Fruit fly (Drosophila melanogaster): ENCODE measurements around the gene Mnr.

Mnr gene

DNA sequence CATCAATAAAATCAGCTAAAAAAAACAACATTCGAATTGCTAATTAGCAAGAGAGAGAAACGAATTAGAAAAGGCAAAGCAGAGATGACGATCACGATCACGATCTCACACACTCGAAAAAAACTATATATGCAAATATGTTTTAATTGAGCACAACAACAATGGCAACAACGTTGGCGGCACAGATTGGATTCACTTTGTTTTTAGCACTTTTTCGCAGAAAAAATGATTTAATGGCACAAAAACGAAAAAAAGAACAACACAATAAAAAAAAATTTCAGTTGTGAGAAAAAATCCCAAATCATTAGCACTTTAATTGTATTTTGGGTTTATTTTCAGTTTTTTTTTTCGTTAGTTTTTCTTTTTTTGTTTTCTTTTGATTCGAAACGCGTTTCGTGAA is 342 bp downstream of the Mnr start:
- TF ChIP-seq CG8478 (optimal IDR thresholded peaks at IDR 0.05) (no peak), pan (optimal IDR thresholded peaks at IDR 0.05) (no peak)

- no peak for TF ChIP-seq psq (optimal IDR thresholded peaks at IDR 0.05)
- TF ChIP-seq EcR (GFP tag; optimal IDR thresholded peaks at IDR 0.05), result no peak
- no peak for TF ChIP-seq Dll (optimal IDR thresholded peaks at IDR 0.05)
- TF ChIP-seq usp (GFP tag; optimal IDR thresholded peaks at IDR 0.05), result no peak
- no peak for TF ChIP-seq pan (optimal IDR thresholded peaks at IDR 0.05)
- TF ChIP-seq CG8478 (optimal IDR thresholded peaks at IDR 0.05), result no peak
Observed at dm6 chrX:21279311-21279890, 1.6 kb downstream of the Mnr start.

dm6 chrX:21276494-21276893 is 4.5 kb downstream of the Mnr start:
- TF ChIP-seq pan (optimal IDR thresholded peaks at IDR 0.05) (no peak), Dll (optimal IDR thresholded peaks at IDR 0.05) (no peak), EcR (GFP tag; optimal IDR thresholded peaks at IDR 0.05) (no peak), psq (optimal IDR thresholded peaks at IDR 0.05) (no peak), usp (GFP tag; optimal IDR thresholded peaks at IDR 0.05) (no peak), CG8478 (optimal IDR thresholded peaks at IDR 0.05) (no peak)

DNA sequence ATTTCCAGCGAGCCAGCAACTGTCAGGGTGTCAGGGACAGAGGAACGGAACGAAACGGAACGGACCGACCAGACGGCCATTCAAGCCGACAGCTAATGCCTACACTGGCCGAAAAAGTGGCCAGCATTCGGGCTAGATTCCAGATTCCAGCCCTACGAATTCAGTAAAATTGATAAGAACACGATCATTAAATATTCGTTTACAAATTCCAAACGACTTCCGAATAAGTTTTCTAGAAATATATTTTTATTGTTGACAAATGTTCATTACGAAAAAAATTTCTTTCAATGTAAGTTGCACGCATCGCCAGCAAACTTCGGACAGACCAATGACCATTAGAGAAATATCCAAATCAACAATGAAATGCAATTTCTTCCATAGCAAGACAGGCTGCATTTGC is 15.6 kb downstream of the Mnr start:
- TF ChIP-seq CG8478 (optimal IDR thresholded peaks at IDR 0.05) (no peak), Dll (optimal IDR thresholded peaks at IDR 0.05) (no peak), usp (GFP tag; optimal IDR thresholded peaks at IDR 0.05) (no peak), pan (optimal IDR thresholded peaks at IDR 0.05) (no peak), psq (optimal IDR thresholded peaks at IDR 0.05) (no peak), EcR (GFP tag; optimal IDR thresholded peaks at IDR 0.05) (no peak)

dm6 chrX:21251048-21251447 is 29.9 kb downstream of the Mnr start, which contains the start of gene CG1722:
Gene CG1722, minus strand, starts transcription at chrX:21251148.
- TF ChIP-seq psq (optimal IDR thresholded peaks at IDR 0.05), result no peak
- no peak for TF ChIP-seq EcR (GFP tag; optimal IDR thresholded peaks at IDR 0.05)
- TF ChIP-seq pan (optimal IDR thresholded peaks at IDR 0.05), result no peak
- no peak for TF ChIP-seq CG8478 (optimal IDR thresholded peaks at IDR 0.05)
- TF ChIP-seq Dll (optimal IDR thresholded peaks at IDR 0.05), result no peak
- TF ChIP-seq usp (GFP tag; optimal IDR thresholded peaks at IDR 0.05), result no peak

dm6 chrX:21241796-21242208 is 39.2 kb downstream of the Mnr start:
- TF ChIP-seq usp (GFP tag; optimal IDR thresholded peaks at IDR 0.05) (no peak), pan (optimal IDR thresholded peaks at IDR 0.05) (no peak), psq (optimal IDR thresholded peaks at IDR 0.05) (no peak), EcR (GFP tag; optimal IDR thresholded peaks at IDR 0.05) (no peak), CG8478 (optimal IDR thresholded peaks at IDR 0.05) (no peak), Dll (optimal IDR thresholded peaks at IDR 0.05) (no peak)

DNA sequence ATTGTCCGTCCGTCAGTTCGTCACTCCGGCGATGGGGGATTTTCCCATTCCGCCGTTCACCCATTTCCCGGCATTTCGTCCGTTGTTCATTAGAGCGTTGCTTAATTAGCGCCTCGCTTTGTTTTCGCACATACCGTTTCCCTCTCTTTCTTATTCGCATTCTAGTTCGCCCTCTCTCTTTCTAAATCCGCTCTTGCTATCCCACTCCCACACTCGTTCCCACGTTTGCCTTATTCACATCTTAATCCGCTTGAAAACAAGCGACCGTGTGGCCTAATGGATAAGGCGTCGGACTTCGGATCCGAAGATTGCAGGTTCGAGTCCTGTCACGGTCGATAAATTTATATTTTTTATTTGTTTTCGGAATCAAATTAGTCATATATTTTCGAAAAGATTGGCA is 49.1 kb downstream of the Mnr start:
- TF ChIP-seq usp (GFP tag; optimal IDR thresholded peaks at IDR 0.05), result no peak
- TF ChIP-seq CG8478 (optimal IDR thresholded peaks at IDR 0.05), result peak; percentile 40

DNA sequence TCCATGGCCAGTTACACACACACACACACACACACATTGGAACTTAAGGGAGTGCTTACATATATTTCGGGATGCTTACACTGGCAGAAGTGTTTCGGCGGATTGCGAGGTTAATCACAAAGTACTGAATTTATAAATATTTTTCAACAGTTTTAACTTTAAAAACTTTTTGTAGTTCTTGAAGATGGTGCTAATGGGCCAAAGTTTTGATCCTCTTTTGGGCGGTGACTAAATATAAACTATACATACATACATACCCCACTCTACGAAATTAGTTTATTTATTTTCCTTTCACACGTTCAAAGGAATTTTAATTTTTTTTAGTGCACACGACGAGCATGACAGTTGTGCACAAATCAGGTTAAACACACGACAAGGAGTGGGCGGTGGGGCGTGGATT is 54.6 kb downstream of the Mnr start:
- TF ChIP-seq CG8478 (optimal IDR thresholded peaks at IDR 0.05) (no peak), pan (optimal IDR thresholded peaks at IDR 0.05) (no peak), Dll (optimal IDR thresholded peaks at IDR 0.05) (no peak), EcR (GFP tag; optimal IDR thresholded peaks at IDR 0.05) (no peak), usp (GFP tag; optimal IDR thresholded peaks at IDR 0.05) (no peak), psq (optimal IDR thresholded peaks at IDR 0.05) (no peak)

DNA sequence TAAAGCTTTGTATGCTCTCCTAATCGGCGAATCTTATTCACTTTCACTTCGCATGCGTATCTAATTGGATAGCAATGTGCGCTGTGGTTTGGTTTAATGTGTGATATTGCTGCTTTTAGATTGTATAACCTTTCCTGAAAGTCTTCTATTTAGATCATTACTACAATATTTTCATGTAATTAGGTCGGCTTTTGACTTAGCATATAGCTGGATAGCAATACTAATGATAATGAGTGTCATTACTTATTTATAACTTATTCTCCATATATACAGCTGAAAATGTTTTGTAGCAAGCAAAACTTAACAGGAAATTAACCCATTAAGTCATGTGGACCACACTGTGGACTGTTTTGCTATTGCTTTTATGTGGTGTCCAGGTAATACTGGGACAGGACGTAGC is 63.4 kb downstream of the Mnr start, which contains the start of gene CG32523:
Gene CG32523, plus strand, starts transcription at position 301 of the 400 bp plus-strand sequence.
- no peak for TF ChIP-seq psq (optimal IDR thresholded peaks at IDR 0.05)
- TF ChIP-seq EcR (GFP tag; optimal IDR thresholded peaks at IDR 0.05), result no peak
- no peak for TF ChIP-seq Dll (optimal IDR thresholded peaks at IDR 0.05)
- no peak for TF ChIP-seq CG8478 (optimal IDR thresholded peaks at IDR 0.05)
- TF ChIP-seq usp (GFP tag; optimal IDR thresholded peaks at IDR 0.05), result no peak
- TF ChIP-seq pan (optimal IDR thresholded peaks at IDR 0.05), result no peak

DNA sequence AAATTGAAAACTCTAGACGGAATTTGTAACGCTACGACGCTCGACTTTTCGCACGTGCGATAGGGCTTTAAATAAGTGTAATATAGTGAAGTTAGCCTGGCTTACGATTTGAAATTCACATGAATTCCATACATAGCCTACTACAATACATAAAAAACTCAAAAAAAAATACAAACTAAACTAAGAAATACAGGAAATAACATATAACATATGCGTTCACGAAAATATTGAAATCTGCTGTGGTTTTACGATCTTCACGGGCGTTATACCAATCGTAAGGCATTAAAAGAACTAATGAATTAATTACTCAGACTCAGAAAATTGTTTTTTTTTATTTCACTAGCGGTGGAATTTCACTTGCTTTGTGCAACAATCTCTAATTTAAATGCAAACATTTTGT is 77.7 kb downstream of the Mnr start, which contains the start of gene CG1724:
Gene CG1724, minus strand, starts transcription at position 101 of the 400 bp plus-strand sequence.
- TF ChIP-seq usp (GFP tag; optimal IDR thresholded peaks at IDR 0.05) (no peak), CG8478 (optimal IDR thresholded peaks at IDR 0.05) (no peak), psq (optimal IDR thresholded peaks at IDR 0.05) (no peak), EcR (GFP tag; optimal IDR thresholded peaks at IDR 0.05) (no peak), pan (optimal IDR thresholded peaks at IDR 0.05) (no peak), Dll (optimal IDR thresholded peaks at IDR 0.05) (no peak)

dm6 chrX:21192953-21193352 is 88.0 kb downstream of the Mnr start, which contains the start of gene ccb:
Gene ccb, plus strand, starts transcription at chrX:21193253.
- TF ChIP-seq EcR (GFP tag; optimal IDR thresholded peaks at IDR 0.05) (no peak), psq (optimal IDR thresholded peaks at IDR 0.05) (no peak), CG8478 (optimal IDR thresholded peaks at IDR 0.05) (no peak), pan (optimal IDR thresholded peaks at IDR 0.05) (no peak), Dll (optimal IDR thresholded peaks at IDR 0.05) (no peak), usp (GFP tag; optimal IDR thresholded peaks at IDR 0.05) (no peak)

Measured in whole organism.